Worm (Caenorhabditis elegans) whole organism, L1 larva: ENCODE data around the gene Y48A6B.14.

Source experiments
- C34B4.2 ChIP-seq: sonication (generic microtip); optimal IDR thresholded peaks from 2 replicates; lab custom pipeline; 2017; ENCODE audit warnings: mild to moderate bottlenecking, missing genetic modification characterization, missing compliant biosample characterization
- F16B12.6 ChIP-seq: fragments of 150-350 bp; optimal IDR thresholded peaks from 2 replicates; lab custom pipeline; 2014; ENCODE audit warnings: missing biosample characterization, missing genetic modification characterization
- aha-1 ChIP-seq: fragments of 150-350 bp; optimal IDR thresholded peaks from 2 replicates; lab custom pipeline; 2014; ENCODE audit warnings: missing biosample characterization, missing genetic modification characterization
- ceh-63 ChIP-seq: fragments of 200-800 bp; sonication (Bioruptor generic); optimal IDR thresholded peaks from 2 replicates; lab custom pipeline; 2018; ENCODE audit warnings: mild to moderate bottlenecking, missing genetic modification characterization, missing compliant biosample characterization
- ceh-88 ChIP-seq: fragments of 200-800 bp; sonication (Bioruptor generic); IDR thresholded peaks from 2 replicates; pipeline ENCODE4 v1.3.6; 2022; ENCODE audit warnings: missing genetic modification characterization, missing compliant biosample characterization
- ceh-90 ChIP-seq: sonication (generic microtip); optimal IDR thresholded peaks from 2 replicates; lab custom pipeline; 2016; ENCODE audit warnings: missing genetic modification characterization, missing compliant biosample characterization
- ces-1 ChIP-seq: fragments of 150-350 bp; optimal IDR thresholded peaks from 2 replicates; lab custom pipeline; 2014; ENCODE audit warnings: missing biosample characterization, missing genetic modification reagents, missing genetic modification characterization
- dpl-1 ChIP-seq, 3 experiments: fragments of 150-350 bp in 2 of 3; sonication (generic microtip) in 1 of 3; optimal IDR thresholded peaks; 2 replicates each; lab custom pipeline; 2014 to 2017; ENCODE audit warnings: missing biosample characterization in 3 of 3, missing genetic modification characterization in 3 of 3, missing genetic modification reagents in 3 of 3
- efl-1 ChIP-seq, 4 experiments: fragments of 150-350 bp; optimal IDR thresholded peaks in 3 of 4; peaks in 1 of 4; 1 replicate in 1 of 4; 2 replicates in 3 of 4; lab custom pipeline; 2014; ENCODE audit warnings: missing biosample characterization in 2 of 4, missing genetic modification characterization in 2 of 4, missing genetic modification reagents in 2 of 4
- efl-3 ChIP-seq: fragments of 200-800 bp; sonication (Bioruptor generic); optimal IDR thresholded peaks from 2 replicates; lab custom pipeline; 2018; ENCODE audit warnings: mild to moderate bottlenecking, missing genetic modification characterization, missing compliant biosample characterization
- egl-13 ChIP-seq: sonication (generic microtip); optimal IDR thresholded peaks from 2 replicates; lab custom pipeline; 2016; ENCODE audit warnings: missing genotype, missing genetic modification reagents, missing genetic modification characterization, missing compliant biosample characterization
- egl-27 ChIP-seq, 2 experiments: fragments of 150-350 bp in 1 of 2; sonication (generic microtip); optimal IDR thresholded peaks; 3 replicates each; lab custom pipeline; 2017 to 2018; ENCODE audit warnings: missing biosample characterization in 2 of 2, missing genetic modification characterization in 2 of 2, missing genetic modification reagents in 2 of 2
- ets-5 ChIP-seq: fragments of 200-800 bp; sonication (Bioruptor generic); IDR thresholded peaks from 2 replicates; pipeline ENCODE4 v1.3.6; 2022; ENCODE audit warnings: missing genetic modification characterization, missing compliant biosample characterization
- fkh-10 ChIP-seq: sonication (generic microtip); optimal IDR thresholded peaks from 2 replicates; lab custom pipeline; 2017; ENCODE audit warnings: missing biosample characterization, missing genetic modification reagents, missing genetic modification characterization
- fkh-4 ChIP-seq: sonication (generic microtip); optimal IDR thresholded peaks from 2 replicates; lab custom pipeline; 2016; ENCODE audit warnings: missing compliant biosample characterization, missing genetic modification characterization, borderline replicate concordance
- fkh-8 ChIP-seq: sonication (generic microtip); optimal IDR thresholded peaks from 2 replicates; lab custom pipeline; 2016; ENCODE audit warnings: mild to moderate bottlenecking, missing genetic modification characterization, missing compliant biosample characterization
- fos-1 ChIP-seq: fragments of 150-350 bp; optimal IDR thresholded peaks from 2 replicates; lab custom pipeline; 2014; ENCODE audit warnings: missing biosample characterization, missing genetic modification characterization
- grh-1 ChIP-seq: fragments of 200-800 bp; sonication (Bioruptor generic); IDR thresholded peaks from 2 replicates; pipeline ENCODE4 v1.3.6; 2022; ENCODE audit warnings: missing genetic modification reagents, missing genetic modification characterization, missing compliant biosample characterization
- hlh-4 ChIP-seq: sonication (generic microtip); optimal IDR thresholded peaks from 2 replicates; lab custom pipeline; 2016; ENCODE audit warnings: mild to moderate bottlenecking, missing genetic modification characterization, missing compliant biosample characterization
- irx-1 ChIP-seq: sonication (generic microtip); optimal IDR thresholded peaks from 2 replicates; lab custom pipeline; 2016; ENCODE audit warnings: missing genetic modification characterization, missing compliant biosample characterization
- isw-1 ChIP-seq: fragments of 200-800 bp; sonication (Bioruptor generic); IDR thresholded peaks from 2 replicates; pipeline ENCODE4 v1.3.6; 2022; ENCODE audit warnings: missing genetic modification characterization, missing compliant biosample characterization
- jun-1 ChIP-seq: fragments of 150-350 bp; optimal IDR thresholded peaks from 2 replicates; lab custom pipeline; 2014; ENCODE audit warnings: missing biosample characterization, missing genetic modification reagents, missing genetic modification characterization
- lin-15B ChIP-seq: fragments of 150-350 bp; sonication (generic microtip); optimal IDR thresholded peaks from 3 replicates; lab custom pipeline; 2014; ENCODE audit warnings: missing biosample characterization, missing genetic modification characterization
- lin-35 ChIP-seq, 2 experiments: fragments of 150-350 bp; optimal IDR thresholded peaks; 2 replicates each; lab custom pipeline; 2014; ENCODE audit warnings: missing biosample characterization in 2 of 2, missing genetic modification characterization in 2 of 2, missing genetic modification reagents in 2 of 2
- lsy-2 ChIP-seq, 2 experiments: fragments of 150-350 bp; optimal IDR thresholded peaks; 2 replicates each; lab custom pipeline; 2014; ENCODE audit warnings: missing biosample characterization in 2 of 2, missing genetic modification characterization in 2 of 2
- mdl-1 ChIP-seq, 2 experiments: fragments of 150-350 bp; optimal IDR thresholded peaks; 2 replicates each; lab custom pipeline; 2014 to 2017; ENCODE audit warnings: missing biosample characterization in 2 of 2, missing genetic modification characterization in 2 of 2, inconsistent platforms in 1 of 2
- mef-2 ChIP-seq: fragments of 150-350 bp; optimal IDR thresholded peaks from 2 replicates; lab custom pipeline; 2014; ENCODE audit warnings: missing biosample characterization, missing genetic modification characterization
- mep-1 ChIP-seq: fragments of 150-350 bp; optimal IDR thresholded peaks from 2 replicates; lab custom pipeline; 2014; ENCODE audit warnings: missing biosample characterization, missing genetic modification characterization
- nhr-11 ChIP-seq: fragments of 150-350 bp; optimal IDR thresholded peaks from 2 replicates; lab custom pipeline; 2014; ENCODE audit warnings: missing biosample characterization, missing genetic modification characterization
- nhr-12 ChIP-seq: sonication (generic microtip); optimal IDR thresholded peaks from 2 replicates; lab custom pipeline; 2017; ENCODE audit warnings: missing biosample characterization, missing genetic modification characterization
- nhr-20 ChIP-seq: sonication (generic microtip); optimal IDR thresholded peaks from 2 replicates; lab custom pipeline; 2016; ENCODE audit warnings: mild to moderate bottlenecking, missing genetic modification characterization, missing compliant biosample characterization
- nhr-237 ChIP-seq: fragments of 150-350 bp; optimal IDR thresholded peaks from 2 replicates; lab custom pipeline; 2014; ENCODE audit warnings: missing biosample characterization, missing genetic modification characterization
- nhr-28 ChIP-seq: fragments of 150-350 bp; optimal IDR thresholded peaks from 2 replicates; lab custom pipeline; 2014; ENCODE audit warnings: missing biosample characterization, missing genetic modification characterization
- nhr-71 ChIP-seq: sonication (generic microtip); optimal IDR thresholded peaks from 2 replicates; lab custom pipeline; 2016; ENCODE audit warnings: mild to moderate bottlenecking, missing genetic modification characterization, moderate library complexity, missing compliant biosample characterization
- nhr-76 ChIP-seq: sonication (generic microtip); optimal IDR thresholded peaks from 2 replicates; lab custom pipeline; 2017; ENCODE audit warnings: missing biosample characterization, missing genetic modification characterization
- nhr-90 ChIP-seq: sonication (generic microtip); optimal IDR thresholded peaks from 2 replicates; lab custom pipeline; 2016; ENCODE audit warnings: mild to moderate bottlenecking, missing genetic modification characterization, missing compliant biosample characterization; ENCODE audit not compliant: poor library complexity
- pax-3 ChIP-seq: fragments of 200-800 bp; sonication (Bioruptor generic); optimal IDR thresholded peaks from 2 replicates; lab custom pipeline; 2018; ENCODE audit warnings: mild to moderate bottlenecking, missing genetic modification characterization, moderate library complexity, missing compliant biosample characterization
- pqm-1 ChIP-seq: sonication (generic microtip); optimal IDR thresholded peaks from 3 replicates; lab custom pipeline; 2017; ENCODE audit warnings: missing biosample characterization, missing genetic modification characterization
- rnt-1 ChIP-seq: sonication (generic microtip); optimal IDR thresholded peaks from 2 replicates; lab custom pipeline; 2016; ENCODE audit warnings: mild to moderate bottlenecking, missing genetic modification characterization, moderate library complexity, missing compliant biosample characterization
- skn-1 ChIP-seq: fragments of 150-350 bp; optimal IDR thresholded peaks from 2 replicates; lab custom pipeline; 2014; ENCODE audit warnings: missing biosample characterization, missing genetic modification characterization
- snu-23 ChIP-seq: sonication (generic microtip); optimal IDR thresholded peaks from 2 replicates; lab custom pipeline; 2016; ENCODE audit warnings: missing genetic modification characterization, missing compliant biosample characterization
- sox-4 ChIP-seq: sonication (generic microtip); optimal IDR thresholded peaks from 2 replicates; lab custom pipeline; 2016; ENCODE audit warnings: missing genetic modification characterization, missing compliant biosample characterization
- sptf-1 ChIP-seq: fragments of 150-350 bp; optimal IDR thresholded peaks from 2 replicates; lab custom pipeline; 2014; ENCODE audit warnings: missing biosample characterization, missing genetic modification characterization
- sup-37 ChIP-seq: fragments of 200-800 bp; sonication (Bioruptor generic); optimal IDR thresholded peaks from 2 replicates; lab custom pipeline; 2018; ENCODE audit warnings: mild to moderate bottlenecking, missing genetic modification characterization, missing compliant biosample characterization
- tbx-2 ChIP-seq: sonication (generic microtip); optimal IDR thresholded peaks from 2 replicates; lab custom pipeline; 2016; ENCODE audit warnings: missing genetic modification characterization, missing compliant biosample characterization
- tlp-1 ChIP-seq: fragments of 150-350 bp; optimal IDR thresholded peaks from 2 replicates; lab custom pipeline; 2014; ENCODE audit warnings: missing biosample characterization, missing genetic modification characterization
- unc-30 ChIP-seq: sonication (generic microtip); optimal IDR thresholded peaks from 2 replicates; lab custom pipeline; 2017; ENCODE audit warnings: missing biosample characterization, missing genetic modification characterization
- unc-62 ChIP-seq: fragments of 150-350 bp; optimal IDR thresholded peaks from 2 replicates; lab custom pipeline; 2014; ENCODE audit warnings: missing biosample characterization, missing genetic modification reagents, missing genetic modification characterization
- unc-86 ChIP-seq: sonication (generic microtip); optimal IDR thresholded peaks from 2 replicates; lab custom pipeline; 2016; ENCODE audit warnings: missing genetic modification characterization, missing compliant biosample characterization
- vab-15 ChIP-seq: sonication (generic microtip); optimal IDR thresholded peaks from 2 replicates; lab custom pipeline; 2017; ENCODE audit warnings: missing genotype, mild to moderate bottlenecking, missing genetic modification characterization, missing compliant biosample characterization
- ztf-11 ChIP-seq, 2 experiments: sonication (generic microtip); optimal IDR thresholded peaks; 2 replicates each; lab custom pipeline; 2016 to 2017; ENCODE audit warnings: missing genetic modification characterization in 2 of 2, missing biosample characterization in 1 of 2, missing compliant biosample characterization in 1 of 2
- ztf-4 ChIP-seq: fragments of 150-350 bp; optimal IDR thresholded peaks from 2 replicates; lab custom pipeline; 2014; ENCODE audit warnings: missing biosample characterization, missing genetic modification characterization

Gene Y48A6B.14

DNA sequence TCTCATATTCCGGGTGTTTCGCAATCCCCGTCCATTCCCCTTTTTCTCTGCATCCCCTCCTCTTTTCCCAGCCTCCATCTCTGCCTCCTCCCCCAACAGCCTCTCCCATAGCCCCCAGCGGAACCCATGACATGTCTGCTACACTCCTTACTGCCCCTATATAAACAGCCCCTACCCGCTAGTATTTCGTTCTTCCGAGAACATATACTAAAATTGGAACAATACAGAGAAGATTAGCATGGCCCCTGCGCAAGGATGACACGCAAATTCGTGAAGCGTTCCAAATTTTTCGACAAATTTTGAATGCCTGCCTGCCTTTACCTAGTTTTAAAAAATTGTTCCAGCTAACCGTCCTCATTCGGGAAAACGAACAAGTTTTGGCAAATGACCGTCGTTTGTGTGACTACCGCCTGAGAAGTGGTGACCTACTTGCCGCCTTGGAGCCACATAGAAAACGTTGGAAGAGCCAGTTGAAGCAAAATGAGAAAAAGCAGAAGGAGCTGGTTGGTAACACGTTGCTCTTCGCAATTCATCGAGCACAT lies 41.8 kb upstream of the Y48A6B.14 start (continued):
- TF ChIP-seq nhr-237 (tag; lab: Kevin White, UChicago) = peak; percentile 80
- TF ChIP-seq nhr-28 (tag; lab: Kevin White, UChicago) = no peak
- TF ChIP-seq fos-1 = peak; percentile 92
- peak; percentile 54 for TF ChIP-seq aha-1
- no peak for TF ChIP-seq ets-5
- TF ChIP-seq vab-15 = peak; percentile 86
- peak; percentile 91 for TF ChIP-seq skn-1 (tag; lab: Kevin White, UChicago)
- peak; percentile 98 for TF ChIP-seq mep-1 (tag; lab: Kevin White, UChicago)
- TF ChIP-seq F16B12.6 (tag; lab: Kevin White, UChicago) = peak; percentile 65
- peak; percentile 94 for TF ChIP-seq isw-1
- TF ChIP-seq sox-4 (tag; lab: Kevin White, UChicago) = peak; percentile 96
- peak; percentile 86 for TF ChIP-seq nhr-76 (tag; lab: Kevin White, UChicago)
- peak; percentile 98 for TF ChIP-seq egl-13 (tag; lab: Kevin White, UChicago)
- TF ChIP-seq tlp-1 (tag; lab: Kevin White, UChicago) = no peak
- TF ChIP-seq jun-1 (tag; lab: Kevin White, UChicago) = peak; percentile 97
- TF ChIP-seq hlh-4 = peak; percentile 30
- TF ChIP-seq nhr-71 (tag; lab: Kevin White, UChicago) = peak; percentile 98
- TF ChIP-seq pqm-1 (tag; lab: Kevin White, UChicago) = peak; percentile 1
- peak; percentile 92 for TF ChIP-seq efl-3 (GFP tag; lab: Kevin White, UChicago)
- peak; percentile 96 for TF ChIP-seq fkh-8 (tag; lab: Kevin White, UChicago)
- TF ChIP-seq nhr-12 = peak; percentile 62
- TF ChIP-seq fkh-4 = peak; percentile 77
- peak; percentile 94 for TF ChIP-seq lsy-2 (tag; optimal IDR thresholded peaks at IDR 0.05; lab: Kevin White, UChicago)
- TF ChIP-seq nhr-11 (tag; lab: Kevin White, UChicago) = peak; percentile 91
- peak; percentile 96 for TF ChIP-seq rnt-1 (tag; lab: Kevin White, UChicago)
- TF ChIP-seq pax-3 (tag; lab: Kevin White, UChicago) = peak; percentile 96
- peak; percentile 96 for TF ChIP-seq ceh-88 (GFP tag; lab: Robert Waterston, UW)
- peak in 1 of 2 experiments; percentile 95 for TF ChIP-seq ztf-11 (tag; optimal IDR thresholded peaks at IDR 0.05; lab: Kevin White, UChicago)
- TF ChIP-seq grh-1 (GFP tag; lab: Robert Waterston, UW) = peak; percentile 94
- peak; percentile 79 to 84 (median 80) for TF ChIP-seq dpl-1 (GFP tag; optimal IDR thresholded peaks at IDR 0.05; lab: Kevin White, UChicago)
- peak; percentile 11 for TF ChIP-seq unc-62 (GFP tag; lab: Kevin White, UChicago)
- TF ChIP-seq lin-35 (GFP tag; optimal IDR thresholded peaks at IDR 0.05; lab: Kevin White, UChicago) = peak; percentile 82 to 90
- TF ChIP-seq nhr-20 = peak; percentile 97
- peak; percentile 79 to 85 for TF ChIP-seq egl-27 (tag; optimal IDR thresholded peaks at IDR 0.05; lab: Kevin White, UChicago)
- peak; percentile 98 for TF ChIP-seq fkh-10 (GFP tag; lab: Kevin White, UChicago)
- no peak for TF ChIP-seq ces-1
- peak; percentile 96 for TF ChIP-seq tbx-2 (tag; lab: Kevin White, UChicago)
- peak; percentile 45 for TF ChIP-seq unc-30 (tag; lab: Kevin White, UChicago)
- TF ChIP-seq C34B4.2 (tag; lab: Kevin White, UChicago) = peak; percentile 38
- TF ChIP-seq irx-1 (tag; lab: Kevin White, UChicago) = peak; percentile 97
- TF ChIP-seq mef-2 (tag; lab: Kevin White, UChicago) = peak; percentile 88
- TF ChIP-seq ceh-63 (GFP tag; lab: Kevin White, UChicago) = peak; percentile 80
- peak; percentile 97 for TF ChIP-seq unc-86 (tag; lab: Kevin White, UChicago)
- no peak for TF ChIP-seq sptf-1 (tag; lab: Kevin White, UChicago)
- TF ChIP-seq efl-1 (optimal IDR thresholded peaks at IDR 0.05; lab: Kevin White, UChicago) = peak; percentile 91
- TF ChIP-seq efl-1 (GFP tag; optimal IDR thresholded peaks at IDR 0.05 in 1 of 2; lab: Kevin White, UChicago) = peak; percentile 81 to 98
- TF ChIP-seq nhr-90 (tag; lab: Kevin White, UChicago) = peak; percentile 98
- TF ChIP-seq snu-23 (GFP tag; lab: Kevin White, UChicago) = peak; percentile 98
- TF ChIP-seq ceh-90 (tag; lab: Kevin White, UChicago) = peak; percentile 68
- TF ChIP-seq ztf-4 (tag; lab: Kevin White, UChicago) = peak; percentile 97
- peak; percentile 53 for TF ChIP-seq lin-15B
- peak; percentile 68 to 92 for TF ChIP-seq mdl-1 (tag; optimal IDR thresholded peaks at IDR 0.05; lab: Kevin White, UChicago)
- TF ChIP-seq sup-37 (GFP tag; lab: Kevin White, UChicago) = peak; percentile 96
